Worm (Caenorhabditis elegans) whole organism, L3 larva: Measurements from ENCODE around the gene set-3.

ENCODE experiments used
- ceh-28 ChIP-seq: fragments of 150-350 bp; optimal IDR thresholded peaks from 2 replicates; lab custom pipeline; 2014; ENCODE audit warnings: missing biosample characterization, missing genetic modification reagents, missing genetic modification characterization
- elt-3 ChIP-seq, 3 experiments: fragments of 150-350 bp in 1 of 3; sonication (generic microtip) in 2 of 3; optimal IDR thresholded peaks; 2 replicates in 2 of 3; 4 replicates in 1 of 3; lab custom pipeline; 2014 to 2017; ENCODE audit warnings: missing biosample characterization in 3 of 3, missing genetic modification characterization in 3 of 3
- hmg-11 ChIP-seq: sonication (generic microtip); optimal IDR thresholded peaks from 2 replicates; lab custom pipeline; 2016; ENCODE audit warnings: missing genetic modification characterization, missing compliant biosample characterization
- nhr-23 ChIP-seq: fragments of 150-350 bp; optimal IDR thresholded peaks from 2 replicates; lab custom pipeline; 2014; ENCODE audit warnings: missing biosample characterization, missing genetic modification reagents, missing genetic modification characterization
- nhr-25 ChIP-seq: sonication (generic microtip); optimal IDR thresholded peaks from 2 replicates; lab custom pipeline; 2017; ENCODE audit warnings: missing biosample characterization, missing genetic modification characterization
- nhr-43 ChIP-seq: sonication (generic microtip); optimal IDR thresholded peaks from 2 replicates; lab custom pipeline; 2016; ENCODE audit warnings: mild to moderate bottlenecking, missing genetic modification characterization, missing compliant biosample characterization; ENCODE audit not compliant: poor library complexity, severe bottlenecking
- zag-1 ChIP-seq: fragments of 150-350 bp; optimal IDR thresholded peaks from 2 replicates; lab custom pipeline; 2014; ENCODE audit warnings: missing biosample characterization, missing genetic modification characterization

set-3 gene

ce11 chrIII:9646440-9647021 is 47.8 kb downstream of the set-3 start:
- TF ChIP-seq nhr-43 (tag; lab: Kevin White, UChicago) (peak; percentile 66), nhr-23 (tag; lab: Kevin White, UChicago) (peak; percentile 84), nhr-25 (tag; lab: Kevin White, UChicago) (peak; percentile 10), zag-1 (tag; lab: Kevin White, UChicago) (no peak)

- TF ChIP-seq ceh-28 (tag; lab: Kevin White, UChicago) (no peak), elt-3 (tag; optimal IDR thresholded peaks at IDR 0.05; lab: Kevin White, UChicago) (peak in 1 of 3 experiments; percentile 66), nhr-23 (tag; lab: Kevin White, UChicago) (peak; percentile 59)
- TF ChIP-seq, all 47 proteins: peak for 2
Measured at ce11 chrIII:9645099-9645498, 49.3 kb downstream of the set-3 start.

ce11 chrIII:9642110-9642509 is 52.3 kb downstream of the set-3 start:
- TF ChIP-seq nhr-23 (tag; lab: Kevin White, UChicago), result peak; percentile 16
- TF ChIP-seq hmg-11 (tag; lab: Kevin White, UChicago), result no peak
- TF ChIP-seq, all 47 proteins: peak for 1
